Worm (Caenorhabditis elegans) whole organism, young adult: Measurements from ENCODE around the gene K09C6.8.

Experiments used
- B0035.1 ChIP-seq: sonication (generic microtip); optimal IDR thresholded peaks from 2 replicates; lab custom pipeline; 2016; ENCODE audit warnings: missing genetic modification characterization, mild to moderate bottlenecking, missing compliant biosample characterization, missing genotype, missing genetic modification reagents
- B0261.1 ChIP-seq: sonication (generic microtip); optimal IDR thresholded peaks from 2 replicates; lab custom pipeline; 2016; ENCODE audit warnings: mild to moderate bottlenecking, missing genetic modification characterization, moderate library complexity, missing compliant biosample characterization
- C17E4.6 ChIP-seq: fragments of 200-800 bp; sonication (Bioruptor generic); IDR thresholded peaks from 2 replicates; pipeline ENCODE4 v1.3.6; 2022; ENCODE audit warnings: missing genetic modification reagents, missing genetic modification characterization, missing compliant biosample characterization
- D2030.7 ChIP-seq: fragments of 200-800 bp; sonication (Bioruptor generic); IDR thresholded peaks from 2 replicates; pipeline ENCODE4 v1.3.6; 2022; ENCODE audit warnings: missing genetic modification reagents, missing genetic modification characterization, missing compliant biosample characterization
- F52B5.7 ChIP-seq: sonication (generic microtip); optimal IDR thresholded peaks from 2 replicates; lab custom pipeline; 2016; ENCODE audit warnings: mild to moderate bottlenecking, missing genetic modification characterization, missing compliant biosample characterization
- F57C9.4 ChIP-seq: sonication (generic microtip); optimal IDR thresholded peaks from 2 replicates; lab custom pipeline; 2017; ENCODE audit warnings: mild to moderate bottlenecking, missing genetic modification characterization, missing compliant biosample characterization
- K11D2.4 ChIP-seq: fragments of 200-800 bp; sonication (Bioruptor generic); IDR thresholded peaks from 2 replicates; pipeline ENCODE4 v1.3.6; 2022; ENCODE audit warnings: missing genetic modification reagents, missing genetic modification characterization, missing compliant biosample characterization
- T07F8.4 ChIP-seq: sonication (generic microtip); optimal IDR thresholded peaks from 2 replicates; lab custom pipeline; 2016; ENCODE audit warnings: mild to moderate bottlenecking, missing genetic modification characterization, moderate library complexity, missing compliant biosample characterization
- ZK185.1 ChIP-seq: sonication (generic microtip); optimal IDR thresholded peaks from 2 replicates; lab custom pipeline; 2016; ENCODE audit warnings: mild to moderate bottlenecking, missing genetic modification characterization, missing compliant biosample characterization; ENCODE audit not compliant: poor library complexity, severe bottlenecking
- aptf-2 ChIP-seq: fragments of 200-800 bp; sonication (Bioruptor generic); conservative IDR thresholded peaks from 2 replicates; pipeline ENCODE4 v1.3.6; 2022; ENCODE audit warnings: missing genetic modification reagents, missing genetic modification characterization, missing compliant biosample characterization
- aptf-3 ChIP-seq: fragments of 200-800 bp; sonication (Bioruptor generic); IDR thresholded peaks from 2 replicates; pipeline ENCODE4 v1.3.6; 2022; ENCODE audit warnings: missing genetic modification characterization, missing compliant biosample characterization
- atf-7 ChIP-seq: sonication (generic microtip); optimal IDR thresholded peaks from 2 replicates; lab custom pipeline; 2017; ENCODE audit warnings: mild to moderate bottlenecking, missing genetic modification characterization, missing compliant biosample characterization
- attf-6 ChIP-seq: fragments of 200-800 bp; sonication (Bioruptor generic); IDR thresholded peaks from 2 replicates; pipeline ENCODE4 v1.3.6; 2022; ENCODE audit warnings: missing genetic modification reagents, missing genetic modification characterization, missing compliant biosample characterization
- bed-2 ChIP-seq: fragments of 200-800 bp; sonication (Bioruptor generic); IDR thresholded peaks from 2 replicates; pipeline ENCODE4 v1.3.6; 2022; ENCODE audit warnings: missing genetic modification reagents, missing genetic modification characterization, missing compliant biosample characterization
- ceh-40 ChIP-seq: fragments of 200-800 bp; sonication (Bioruptor generic); IDR thresholded peaks from 2 replicates; pipeline ENCODE4 v1.3.6; 2022; ENCODE audit warnings: missing genetic modification characterization, missing compliant biosample characterization
- ceh-79 ChIP-seq: sonication (generic microtip); optimal IDR thresholded peaks from 2 replicates; lab custom pipeline; 2017; ENCODE audit warnings: mild to moderate bottlenecking, missing genetic modification characterization, missing compliant biosample characterization
- ceh-91 ChIP-seq: fragments of 200-800 bp; sonication (Bioruptor generic); IDR thresholded peaks from 2 replicates; pipeline ENCODE4 v1.3.6; 2022; ENCODE audit warnings: missing genetic modification reagents, missing genetic modification characterization, missing compliant biosample characterization
- ets-4 ChIP-seq: fragments of 200-800 bp; sonication (Bioruptor generic); optimal IDR thresholded peaks from 2 replicates; lab custom pipeline; 2018; ENCODE audit warnings: mild to moderate bottlenecking, missing genetic modification characterization, missing compliant biosample characterization
- hrde-1 ChIP-seq: sonication (generic microtip); optimal IDR thresholded peaks from 2 replicates; lab custom pipeline; 2016; ENCODE audit warnings: missing genetic modification characterization, mild to moderate bottlenecking, missing compliant biosample characterization, moderate library complexity, missing genotype, missing genetic modification reagents, borderline replicate concordance
- lag-1 ChIP-seq: fragments of 200-800 bp; sonication (Bioruptor generic); IDR thresholded peaks from 2 replicates; pipeline ENCODE4 v1.3.6; 2022; ENCODE audit warnings: missing genetic modification reagents, missing genetic modification characterization, missing compliant biosample characterization
- let-607 ChIP-seq, 2 experiments: fragments of 200-800 bp in 1 of 2; sonication (Bioruptor generic) in 1 of 2; sonication (generic microtip) in 1 of 2; optimal IDR thresholded peaks; 2 replicates each; lab custom pipeline; 2016 to 2018; ENCODE audit warnings: mild to moderate bottlenecking in 2 of 2, missing compliant biosample characterization in 2 of 2, missing genetic modification characterization in 2 of 2, moderate library complexity in 2 of 2, missing genotype in 1 of 2
- lin-54 ChIP-seq: fragments of 200-800 bp; sonication (Bioruptor generic); optimal IDR thresholded peaks from 2 replicates; lab custom pipeline; 2018; ENCODE audit warnings: mild to moderate bottlenecking, missing genetic modification characterization, missing compliant biosample characterization
- lsl-1 ChIP-seq: fragments of 200-800 bp; sonication (Bioruptor generic); optimal IDR thresholded peaks from 2 replicates; lab custom pipeline; 2018; ENCODE audit warnings: mild to moderate bottlenecking, missing genetic modification characterization, moderate library complexity, missing compliant biosample characterization
- madf-10 ChIP-seq: sonication (generic microtip); optimal IDR thresholded peaks from 2 replicates; lab custom pipeline; 2016; ENCODE audit warnings: mild to moderate bottlenecking, missing genetic modification characterization, missing compliant biosample characterization
- mxl-1 ChIP-seq: sonication (generic microtip); optimal IDR thresholded peaks from 2 replicates; lab custom pipeline; 2016; ENCODE audit warnings: missing genetic modification characterization, missing compliant biosample characterization
- nfya-2 ChIP-seq: fragments of 200-800 bp; sonication (Bioruptor generic); IDR thresholded peaks from 2 replicates; pipeline ENCODE4 v1.3.6; 2022; ENCODE audit warnings: missing genetic modification reagents, missing genetic modification characterization, missing compliant biosample characterization
- nhr-120 ChIP-seq: fragments of 200-800 bp; sonication (Bioruptor generic); IDR thresholded peaks from 2 replicates; pipeline ENCODE4 v1.3.6; 2022; ENCODE audit warnings: missing genetic modification characterization, missing compliant biosample characterization
- nhr-27 ChIP-seq: fragments of 200-800 bp; sonication (Bioruptor generic); optimal IDR thresholded peaks from 2 replicates; lab custom pipeline; 2018; ENCODE audit warnings: mild to moderate bottlenecking, missing genetic modification characterization, moderate library complexity, missing compliant biosample characterization
- repo-1 ChIP-seq: sonication (generic microtip); optimal IDR thresholded peaks from 2 replicates; lab custom pipeline; 2017; ENCODE audit warnings: mild to moderate bottlenecking, missing genetic modification characterization, missing compliant biosample characterization
- sdz-38 ChIP-seq: sonication (generic microtip); optimal IDR thresholded peaks from 2 replicates; lab custom pipeline; 2016; ENCODE audit warnings: missing genotype, missing genetic modification characterization, missing compliant biosample characterization
- sea-2 ChIP-seq: fragments of 200-800 bp; sonication (Bioruptor generic); IDR thresholded peaks from 2 replicates; pipeline ENCODE4 v1.3.6; 2022; ENCODE audit warnings: missing genetic modification characterization, missing compliant biosample characterization
- snpc-1.1 ChIP-seq: sonication (generic microtip); optimal IDR thresholded peaks from 2 replicates; lab custom pipeline; 2017; ENCODE audit warnings: missing genetic modification characterization, mild to moderate bottlenecking, missing compliant biosample characterization, antibody characterized with exemption, moderate library complexity, missing genotype, missing genetic modification reagents; ENCODE audit not compliant: insufficient read depth
- tbp1 ChIP-seq: fragments of 200-800 bp; sonication (Bioruptor generic); optimal IDR thresholded peaks from 2 replicates; lab custom pipeline; 2018; ENCODE audit warnings: mild to moderate bottlenecking, missing genetic modification characterization, missing compliant biosample characterization
- tlf-1 ChIP-seq: fragments of 200-800 bp; sonication (Bioruptor generic); optimal IDR thresholded peaks from 2 replicates; lab custom pipeline; 2018; ENCODE audit warnings: mild to moderate bottlenecking, missing genetic modification characterization, missing compliant biosample characterization
- unc-62 ChIP-seq: fragments of 150-350 bp; optimal IDR thresholded peaks from 2 replicates; lab custom pipeline; 2014; ENCODE audit warnings: missing biosample characterization, missing genetic modification reagents, missing genetic modification characterization
- ztf-18 ChIP-seq: sonication (generic microtip); optimal IDR thresholded peaks from 2 replicates; lab custom pipeline; 2016; ENCODE audit warnings: missing genotype, mild to moderate bottlenecking, missing genetic modification characterization, missing compliant biosample characterization
- ztf-22 ChIP-seq: fragments of 200-800 bp; sonication (Bioruptor generic); optimal IDR thresholded peaks from 2 replicates; lab custom pipeline; 2018; ENCODE audit warnings: mild to moderate bottlenecking, missing genetic modification characterization, moderate library complexity, missing compliant biosample characterization
- ztf-26 ChIP-seq: sonication (generic microtip); optimal IDR thresholded peaks from 2 replicates; lab custom pipeline; 2017; ENCODE audit warnings: missing genetic modification characterization, missing compliant biosample characterization

The K09C6.8 gene

ce11 chrV:814716-815115 lies 28.3 kb downstream of the K09C6.8 start, which contains the start of gene R13D11.3:
Gene R13D11.3 (plus strand): TSS chrV:815016.
- TF ChIP-seq lsl-1 (GFP tag; lab: Kevin White, UChicago), result no peak
- no peak for TF ChIP-seq ceh-79 (tag; lab: Kevin White, UChicago)
- no peak for TF ChIP-seq tlf-1 (GFP tag; lab: Kevin White, UChicago)
- no peak for TF ChIP-seq ztf-18
- no peak for TF ChIP-seq unc-62
- no peak for TF ChIP-seq snpc-1.1 (tag; lab: Kevin White, UChicago)
- TF ChIP-seq nhr-27 (tag; lab: Kevin White, UChicago), result no peak
- TF ChIP-seq nhr-120 (GFP tag; lab: Robert Waterston, UW), result no peak
- no peak for TF ChIP-seq aptf-2 (GFP tag; lab: Robert Waterston, UW)
- no peak for TF ChIP-seq mxl-1 (tag; lab: Kevin White, UChicago)
- TF ChIP-seq lag-1 (GFP tag; lab: Robert Waterston, UW), result no peak
- no peak for TF ChIP-seq D2030.7 (GFP tag; lab: Robert Waterston, UW)
- no peak for TF ChIP-seq repo-1 (tag; lab: Kevin White, UChicago)
- TF ChIP-seq tbp1, result no peak
- TF ChIP-seq ets-4 (GFP tag; lab: Kevin White, UChicago), result no peak
- TF ChIP-seq sdz-38 (tag; lab: Kevin White, UChicago), result no peak
- TF ChIP-seq aptf-3 (GFP tag; lab: Robert Waterston, UW), result no peak
- TF ChIP-seq ceh-91, result no peak
- TF ChIP-seq K11D2.4 (GFP tag; lab: Robert Waterston, UW), result no peak
- no peak for TF ChIP-seq sea-2 (GFP tag; lab: Robert Waterston, UW)

ce11 chrV:813101-813500 lies 29.9 kb downstream of the K09C6.8 start, which contains the start of gene R13D11.10:
Gene R13D11.10 (minus strand): TSS chrV:813201.
- TF ChIP-seq F52B5.7 (tag; lab: Kevin White, UChicago), result no peak
- TF ChIP-seq ceh-91, result no peak
- TF ChIP-seq tlf-1 (GFP tag; lab: Kevin White, UChicago), result no peak
- no peak for TF ChIP-seq hrde-1 (tag; lab: Kevin White, UChicago)
- TF ChIP-seq B0261.1 (tag; lab: Kevin White, UChicago), result no peak
- no peak for TF ChIP-seq ets-4 (GFP tag; lab: Kevin White, UChicago)
- TF ChIP-seq madf-10 (tag; lab: Kevin White, UChicago), result no peak
- no peak for TF ChIP-seq lsl-1 (GFP tag; lab: Kevin White, UChicago)
- no peak for TF ChIP-seq ztf-22 (GFP tag; lab: Kevin White, UChicago)

ce11 chrV:810281-810862 lies 32.6 kb downstream of the K09C6.8 start, which contains the start of gene R13D11.4:
Gene R13D11.4 (plus strand): TSS chrV:810812.
- TF ChIP-seq let-607 (tag; optimal IDR thresholded peaks at IDR 0.05; lab: Kevin White, UChicago), result no peak
- no peak for TF ChIP-seq attf-6 (GFP tag; lab: Robert Waterston, UW)
- TF ChIP-seq atf-7 (tag; lab: Kevin White, UChicago), result no peak
- TF ChIP-seq F57C9.4, result no peak
- TF ChIP-seq nfya-2, result no peak
- TF ChIP-seq ztf-26 (tag; lab: Kevin White, UChicago), result no peak
- no peak for TF ChIP-seq D2030.7 (GFP tag; lab: Robert Waterston, UW)
- TF ChIP-seq lin-54 (GFP tag; lab: Kevin White, UChicago), result no peak
- TF ChIP-seq B0035.1 (tag; lab: Kevin White, UChicago), result no peak
- TF ChIP-seq ceh-40 (GFP tag; lab: Robert Waterston, UW), result no peak
- no peak for TF ChIP-seq bed-2 (GFP tag; lab: Robert Waterston, UW)
- no peak for TF ChIP-seq tbp1
- no peak for TF ChIP-seq T07F8.4 (tag; lab: Kevin White, UChicago)
- TF ChIP-seq repo-1 (tag; lab: Kevin White, UChicago), result no peak
- TF ChIP-seq C17E4.6 (GFP tag; lab: Robert Waterston, UW), result no peak
- TF ChIP-seq ZK185.1 (tag; lab: Kevin White, UChicago), result no peak
- no peak for TF ChIP-seq ets-4 (GFP tag; lab: Kevin White, UChicago)
- no peak for TF ChIP-seq tlf-1 (GFP tag; lab: Kevin White, UChicago)
